Worm (Caenorhabditis elegans): ENCODE results near the gene srh-209.

srh-209 gene

ce11 chrV:18354299-18354698 lies 50.4 kb downstream of the srh-209 start:
- TF ChIP-seq ref-1 (GFP tag; conservative IDR thresholded peaks at IDR 0.05) = no peak
- no peak for TF ChIP-seq klf-2 (GFP tag; conservative IDR thresholded peaks at IDR 0.05)
